Worm (Caenorhabditis elegans) whole organism, L3 larva: Measurements from ENCODE around the gene srx-117.

Source experiments
- R02D3.7 ChIP-seq: fragments of 150-350 bp; optimal IDR thresholded peaks from 2 replicates; lab custom pipeline; 2014; ENCODE audit warnings: missing biosample characterization, missing genetic modification characterization
- ZK546.5 ChIP-seq: sonication (generic microtip); optimal IDR thresholded peaks from 2 replicates; lab custom pipeline; 2017; ENCODE audit warnings: missing biosample characterization, missing genetic modification characterization
- ceh-16 ChIP-seq: sonication (generic microtip); optimal IDR thresholded peaks from 2 replicates; lab custom pipeline; 2017; ENCODE audit warnings: missing biosample characterization, missing genetic modification characterization
- ceh-28 ChIP-seq: fragments of 150-350 bp; optimal IDR thresholded peaks from 2 replicates; lab custom pipeline; 2014; ENCODE audit warnings: missing biosample characterization, missing genetic modification reagents, missing genetic modification characterization
- ceh-9 ChIP-seq: sonication (generic microtip); optimal IDR thresholded peaks from 2 replicates; lab custom pipeline; 2018; ENCODE audit warnings: missing biosample characterization, missing genetic modification characterization
- egl-5 ChIP-seq: fragments of 150-350 bp; optimal IDR thresholded peaks from 2 replicates; lab custom pipeline; 2017; ENCODE audit warnings: missing biosample characterization, missing genetic modification reagents, missing genetic modification characterization, inconsistent platforms
- elt-2 ChIP-seq: sonication (generic microtip); optimal IDR thresholded peaks from 2 replicates; lab custom pipeline; 2016; ENCODE audit warnings: missing genetic modification reagents, mild to moderate bottlenecking, missing genetic modification characterization, missing compliant biosample characterization
- elt-3 ChIP-seq, 3 experiments: fragments of 150-350 bp in 1 of 3; sonication (generic microtip) in 2 of 3; optimal IDR thresholded peaks; 2 replicates in 2 of 3; 4 replicates in 1 of 3; lab custom pipeline; 2014 to 2017; ENCODE audit warnings: missing biosample characterization in 3 of 3, missing genetic modification characterization in 3 of 3
- eor-1 ChIP-seq, 2 experiments: fragments of 150-350 bp; optimal IDR thresholded peaks; 2 replicates each; lab custom pipeline; 2014 to 2018; ENCODE audit warnings: missing biosample characterization in 2 of 2, missing genetic modification characterization in 2 of 2
- fkh-10 ChIP-seq: sonication (generic microtip); optimal IDR thresholded peaks from 2 replicates; lab custom pipeline; 2017; ENCODE audit warnings: missing biosample characterization, missing genetic modification reagents, missing genetic modification characterization
- fkh-2 ChIP-seq: fragments of 150-350 bp; optimal IDR thresholded peaks from 2 replicates; lab custom pipeline; 2014; ENCODE audit warnings: missing biosample characterization, missing genetic modification reagents, missing genetic modification characterization
- fos-1 ChIP-seq: fragments of 150-350 bp; optimal IDR thresholded peaks from 2 replicates; lab custom pipeline; 2014; ENCODE audit warnings: missing biosample characterization, missing genetic modification characterization
- hmg-11 ChIP-seq: sonication (generic microtip); optimal IDR thresholded peaks from 2 replicates; lab custom pipeline; 2016; ENCODE audit warnings: missing genetic modification characterization, missing compliant biosample characterization
- jun-1 ChIP-seq: fragments of 150-350 bp; optimal IDR thresholded peaks from 2 replicates; lab custom pipeline; 2014; ENCODE audit warnings: missing biosample characterization, missing genetic modification reagents, missing genetic modification characterization
- lin-15B ChIP-seq: fragments of 150-350 bp; optimal IDR thresholded peaks from 2 replicates; lab custom pipeline; 2014; ENCODE audit warnings: missing biosample characterization, missing genetic modification characterization
- lin-39 ChIP-seq: fragments of 150-350 bp; optimal IDR thresholded peaks from 2 replicates; lab custom pipeline; 2018; ENCODE audit warnings: missing biosample characterization, missing genetic modification reagents, missing genetic modification characterization
- lsy-12 ChIP-seq: sonication (generic microtip); optimal IDR thresholded peaks from 2 replicates; lab custom pipeline; 2016; ENCODE audit warnings: mild to moderate bottlenecking, missing genetic modification characterization, missing compliant biosample characterization
- mml-1 ChIP-seq: fragments of 150-350 bp; sonication (generic microtip); optimal IDR thresholded peaks from 3 replicates; lab custom pipeline; 2014; ENCODE audit warnings: missing biosample characterization, missing genetic modification characterization
- nfya-1 ChIP-seq: sonication (generic microtip); optimal IDR thresholded peaks from 2 replicates; lab custom pipeline; 2017; ENCODE audit warnings: missing genetic modification characterization, mild to moderate bottlenecking, missing compliant biosample characterization, antibody characterized with exemption, moderate library complexity; ENCODE audit not compliant: insufficient read depth
- nhr-12 ChIP-seq: fragments of 150-350 bp; optimal IDR thresholded peaks from 2 replicates; lab custom pipeline; 2014; ENCODE audit warnings: missing biosample characterization, missing genetic modification characterization
- nhr-237 ChIP-seq: fragments of 150-350 bp; optimal IDR thresholded peaks from 2 replicates; lab custom pipeline; 2014; ENCODE audit warnings: missing biosample characterization, missing genetic modification characterization
- nhr-28 ChIP-seq: fragments of 150-350 bp; optimal IDR thresholded peaks from 2 replicates; lab custom pipeline; 2014; ENCODE audit warnings: missing biosample characterization, missing genetic modification characterization
- nhr-43 ChIP-seq: sonication (generic microtip); optimal IDR thresholded peaks from 2 replicates; lab custom pipeline; 2016; ENCODE audit warnings: mild to moderate bottlenecking, missing genetic modification characterization, missing compliant biosample characterization; ENCODE audit not compliant: poor library complexity, severe bottlenecking
- nhr-67 ChIP-seq: fragments of 150-350 bp; optimal IDR thresholded peaks from 2 replicates; lab custom pipeline; 2014; ENCODE audit warnings: missing biosample characterization, missing genetic modification characterization
- pha-4 ChIP-seq: fragments of 150-350 bp; optimal IDR thresholded peaks from 2 replicates; lab custom pipeline; 2014; ENCODE audit warnings: missing biosample characterization, missing genetic modification reagents, missing genetic modification characterization
- pqm-1 ChIP-seq: fragments of 150-350 bp; optimal IDR thresholded peaks from 2 replicates; lab custom pipeline; 2017; ENCODE audit warnings: missing biosample characterization, missing genetic modification characterization, inconsistent platforms
- skn-1 ChIP-seq: fragments of 150-350 bp; optimal IDR thresholded peaks from 2 replicates; lab custom pipeline; 2014; ENCODE audit warnings: missing biosample characterization, missing genetic modification characterization
- snpc-4 ChIP-seq: fragments of 150-350 bp; optimal IDR thresholded peaks from 2 replicates; lab custom pipeline; 2014; ENCODE audit warnings: missing biosample characterization, missing genetic modification characterization
- unc-39 ChIP-seq: sonication (generic microtip); optimal IDR thresholded peaks from 4 replicates; lab custom pipeline; 2017; ENCODE audit warnings: missing biosample characterization, missing genetic modification characterization
- unc-62 ChIP-seq: fragments of 150-350 bp; sonication (generic microtip); optimal IDR thresholded peaks from 4 replicates; lab custom pipeline; 2014; ENCODE audit warnings: missing biosample characterization, missing genetic modification reagents, missing genetic modification characterization
- zag-1 ChIP-seq: fragments of 150-350 bp; optimal IDR thresholded peaks from 2 replicates; lab custom pipeline; 2014; ENCODE audit warnings: missing biosample characterization, missing genetic modification characterization

srx-117 gene

DNA sequence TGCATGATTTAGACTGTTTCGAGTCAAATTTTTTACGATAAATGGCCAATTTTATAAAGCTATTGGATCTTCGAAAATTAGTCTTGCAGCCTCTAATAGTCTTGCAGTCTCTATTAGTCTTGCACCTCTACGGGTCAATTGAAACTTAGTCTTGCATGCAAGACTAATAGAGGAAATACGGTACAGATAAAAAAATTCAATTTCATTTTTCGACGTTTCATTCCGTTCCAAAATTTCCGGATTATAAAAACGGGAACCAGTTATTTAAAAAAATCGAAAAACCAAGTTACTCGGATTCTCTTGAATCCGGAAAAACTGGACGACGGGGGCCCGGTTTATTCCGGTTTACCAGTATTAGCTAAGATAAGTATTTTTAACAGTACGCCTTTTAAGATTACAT is 22.9 kb upstream of the srx-117 start, which contains the start of gene M03E7.1:
M03E7.1 (plus strand) TSS at position 301 of the 400 bp plus-strand sequence.
- TF ChIP-seq egl-5 (tag; lab: Kevin White, UChicago), result no peak
- no peak for TF ChIP-seq skn-1
- TF ChIP-seq nfya-1 (tag; lab: Kevin White, UChicago), result no peak

ce11 chrV:5628014-5628413 is 16.3 kb upstream of the srx-117 start:
- TF ChIP-seq lin-39 (tag; lab: Kevin White, UChicago), result peak; percentile 39
- no peak for TF ChIP-seq ceh-9 (tag; lab: Kevin White, UChicago)
- peak; percentile 72 for TF ChIP-seq unc-62 (GFP tag; lab: Kevin White, UChicago)

DNA sequence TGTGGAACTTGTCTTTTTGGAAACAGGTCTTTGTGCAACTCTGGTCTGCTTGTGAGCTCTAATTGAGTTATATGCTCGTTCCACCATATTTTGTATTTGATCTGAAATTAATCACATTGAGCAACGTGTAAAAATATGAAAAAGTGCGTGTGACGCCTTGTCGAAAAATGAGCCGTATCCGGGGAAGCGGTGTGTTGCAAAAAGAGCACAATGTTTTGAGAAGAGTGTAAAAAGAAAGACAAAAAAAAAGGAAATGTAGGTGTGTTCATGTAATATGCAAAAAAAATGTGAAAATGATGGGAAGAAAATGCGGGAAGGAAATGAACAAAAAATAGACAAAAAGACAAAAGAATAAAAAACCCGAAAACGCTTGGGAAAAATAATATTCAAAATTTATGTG is 13.5 kb upstream of the srx-117 start, which contains the start of gene acy-4:
acy-4 (minus strand) TSS at position 101 of the 400 bp plus-strand sequence.
- TF ChIP-seq nhr-28 (tag; lab: Kevin White, UChicago) (no peak), nhr-12 (no peak), ceh-9 (tag; lab: Kevin White, UChicago) (no peak), elt-3 (tag; optimal IDR thresholded peaks at IDR 0.05; lab: Kevin White, UChicago) (no peak), ceh-16 (tag; lab: Kevin White, UChicago) (no peak), jun-1 (tag; lab: Kevin White, UChicago) (no peak), pha-4 (no peak), nhr-67 (tag; lab: Kevin White, UChicago) (no peak), snpc-4 (no peak), ZK546.5 (tag; lab: Kevin White, UChicago) (no peak), fkh-2 (tag; lab: Kevin White, UChicago) (no peak), zag-1 (tag; lab: Kevin White, UChicago) (no peak), hmg-11 (no peak), ceh-28 (no peak), nhr-43 (tag; lab: Kevin White, UChicago) (no peak), eor-1 (tag; optimal IDR thresholded peaks at IDR 0.05; lab: Kevin White, UChicago) (no peak), fkh-10 (GFP tag; lab: Kevin White, UChicago) (no peak)

ce11 chrV:5634445-5634844 is 9.8 kb upstream of the srx-117 start:
- TF ChIP-seq pqm-1 (peak; percentile 38), ZK546.5 (tag; lab: Kevin White, UChicago) (no peak), elt-2 (peak; percentile 82), fkh-10 (GFP tag; lab: Kevin White, UChicago) (no peak)
- TF ChIP-seq, all 47 proteins: peak for 2

DNA sequence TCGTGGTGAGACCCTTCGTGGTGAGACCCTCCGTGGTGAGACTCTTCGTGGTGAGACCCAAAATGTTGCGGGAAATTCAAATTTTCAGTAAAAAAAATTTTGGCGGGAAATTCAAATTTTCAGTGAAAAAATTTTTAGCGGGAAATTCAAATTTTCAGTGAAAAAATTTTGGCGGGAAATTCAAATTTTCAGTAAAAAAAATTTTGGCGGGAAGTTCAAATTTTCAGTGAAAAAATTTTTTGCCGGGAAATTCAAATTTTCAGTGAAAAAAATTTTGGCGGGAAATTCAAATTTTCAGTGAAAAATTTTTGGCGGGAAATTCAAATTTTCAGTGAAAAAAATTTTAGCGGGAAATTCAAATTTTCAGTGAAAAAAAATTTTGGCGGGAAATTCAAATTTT is 4.2 kb upstream of the srx-117 start:
- peak; percentile 27 for TF ChIP-seq lin-15B (tag; lab: Kevin White, UChicago)

DNA sequence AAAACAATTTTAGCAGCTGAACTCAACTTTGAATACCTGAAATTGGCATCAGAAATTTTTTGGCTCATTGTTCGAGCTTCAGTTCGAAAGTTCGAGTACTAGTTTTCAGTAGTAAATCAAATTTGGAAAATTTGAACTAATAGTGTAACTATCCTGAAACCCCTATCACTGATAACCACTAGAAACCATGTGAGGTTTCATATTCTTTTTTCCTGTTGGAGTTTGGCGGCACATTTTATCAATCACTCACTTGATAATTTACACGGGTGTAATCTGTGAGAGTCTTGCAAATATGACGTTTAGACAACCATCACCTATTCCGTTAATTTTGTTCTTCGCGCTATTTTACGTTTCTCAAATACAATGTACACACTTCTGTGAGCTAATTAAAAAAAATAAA is 3.1 kb downstream of the srx-117 start, which contains the start of gene C14C11.4:
C14C11.4 (plus strand) TSS at position 252 of the 400 bp plus-strand sequence.
- peak; percentile 41 for TF ChIP-seq pqm-1
- peak; percentile 72 for TF ChIP-seq elt-2
- TF ChIP-seq ceh-9 (tag; lab: Kevin White, UChicago), result no peak
- TF ChIP-seq pha-4, result no peak
- TF ChIP-seq, all 47 proteins: peak for 2

DNA sequence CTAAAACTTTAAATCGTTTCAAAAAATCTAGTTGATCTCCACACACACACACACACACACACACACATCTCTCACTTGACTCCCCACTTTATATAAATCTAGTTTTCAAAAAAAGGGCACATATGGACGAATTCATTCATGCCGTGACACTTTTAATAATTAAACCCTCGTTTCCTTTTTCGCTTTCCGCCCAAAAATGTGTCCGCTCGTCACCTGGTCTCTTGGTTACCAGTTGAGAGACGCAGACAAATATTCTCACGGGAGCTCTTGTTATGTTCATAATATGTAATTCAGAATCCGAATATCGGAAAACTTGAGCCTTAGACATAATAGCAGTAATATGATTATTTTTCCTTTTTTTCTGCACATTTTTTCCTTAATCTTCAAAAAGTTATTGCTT is 7.6 kb downstream of the srx-117 start:
- TF ChIP-seq mml-1 (tag; lab: Kevin White, UChicago) (no peak), nhr-237 (tag; lab: Kevin White, UChicago) (no peak), R02D3.7 (tag; lab: Kevin White, UChicago) (no peak), zag-1 (tag; lab: Kevin White, UChicago) (no peak), nhr-12 (no peak), fos-1 (tag; lab: Kevin White, UChicago) (no peak), skn-1 (no peak), unc-39 (tag; lab: Kevin White, UChicago) (no peak), unc-62 (GFP tag; lab: Kevin White, UChicago) (no peak), lsy-12 (no peak)
